Worm (Caenorhabditis elegans): ENCODE data around the gene R09H10.3.
"Not testable (repeated sequence)": the region's sequence is repeated elsewhere in the genome, so short reads cannot be mapped to it uniquely, and the experiment has no call there.

R09H10.3 gene

ce11 chrIV:10636649-10637048 lies 29.8 kb downstream of the R09H10.3 start, which contains the start of gene F56C4.1:
TSS of gene F56C4.1 (plus strand) at chrIV:10636949.
- no peak for TF ChIP-seq aly-1 (tag; optimal IDR thresholded peaks at IDR 0.05)
- TF ChIP-seq tbx-11 (GFP tag; IDR thresholded peaks at IDR 0.05), result no peak
- no peak for TF ChIP-seq hmbx-1 (tag; optimal IDR thresholded peaks at IDR 0.05)
- TF ChIP-seq F13C5.2 (tag; optimal IDR thresholded peaks at IDR 0.05), result no peak
- TF ChIP-seq flt-1 (GFP tag; IDR thresholded peaks at IDR 0.05), result no peak
- TF ChIP-seq hnd-1 (tag; optimal IDR thresholded peaks at IDR 0.05), result no peak
- no peak for TF ChIP-seq ceh-36 (tag; optimal IDR thresholded peaks at IDR 0.05)
- no peak for TF ChIP-seq ama-1 (optimal IDR thresholded peaks at IDR 0.05)
- TF ChIP-seq ets-7 (tag; optimal IDR thresholded peaks at IDR 0.05), result no peak
- no peak for TF ChIP-seq B0310.2 (tag; optimal IDR thresholded peaks at IDR 0.05)
- TF ChIP-seq tra-4 (tag; optimal IDR thresholded peaks at IDR 0.05), result no peak
- TF ChIP-seq pes-1 (GFP tag; IDR thresholded peaks at IDR 0.05), result no peak

- no peak for TF ChIP-seq ama-1 (optimal IDR thresholded peaks at IDR 0.05)
- no peak for TF ChIP-seq tra-4 (tag; optimal IDR thresholded peaks at IDR 0.05)
- no peak for TF ChIP-seq F13C5.2 (tag; optimal IDR thresholded peaks at IDR 0.05)
- no peak for TF ChIP-seq sea-1 (GFP tag; conservative IDR thresholded peaks at IDR 0.05)
- no peak for TF ChIP-seq tbx-11 (GFP tag; IDR thresholded peaks at IDR 0.05)
- TF ChIP-seq hnd-1 (tag; optimal IDR thresholded peaks at IDR 0.05), result no peak
- TF ChIP-seq scrt-1 (GFP tag; IDR thresholded peaks at IDR 0.05), result no peak
- no peak for TF ChIP-seq ets-7 (tag; optimal IDR thresholded peaks at IDR 0.05)
- TF ChIP-seq flt-1 (GFP tag; IDR thresholded peaks at IDR 0.05), result no peak
- no peak for TF ChIP-seq tbx-37 (GFP tag; conservative IDR thresholded peaks at IDR 0.05)
- no peak for TF ChIP-seq B0310.2 (tag; optimal IDR thresholded peaks at IDR 0.05)
- TF ChIP-seq hmg-4 (GFP tag; optimal IDR thresholded peaks at IDR 0.05), result no peak
- TF ChIP-seq ceh-13 (GFP tag; optimal IDR thresholded peaks at IDR 0.05), result no peak
- TF ChIP-seq hmbx-1 (tag; optimal IDR thresholded peaks at IDR 0.05), result no peak
- no peak for TF ChIP-seq ceh-36 (tag; optimal IDR thresholded peaks at IDR 0.05)
- TF ChIP-seq aly-1 (tag; optimal IDR thresholded peaks at IDR 0.05), result no peak
Observed at ce11 chrIV:10638977-10639376, 32.1 kb downstream of the R09H10.3 start, which contains the start of gene F56C4.2. TSS of gene F56C4.2 (plus strand) at chrIV:10639277.

- not testable (repeated sequence) for TF ChIP-seq ceh-13 (GFP tag; optimal IDR thresholded peaks at IDR 0.05); F13C5.2 (tag; optimal IDR thresholded peaks at IDR 0.05); B0310.2 (tag; optimal IDR thresholded peaks at IDR 0.05)
Observed at ce11 chrIV:10654047-10654446, 47.2 kb downstream of the R09H10.3 start, which contains the start of gene glb-19. TSS of gene glb-19 (minus strand) at chrIV:10654147.

ce11 chrIV:10656770-10657323 lies 50.0 kb downstream of the R09H10.3 start, which contains the start of gene K08C7.1:
TSS of gene K08C7.1 (plus strand) at chrIV:10656812.
- TF ChIP-seq flt-1 (GFP tag; IDR thresholded peaks at IDR 0.05) (no peak), aly-1 (tag; optimal IDR thresholded peaks at IDR 0.05) (no peak), ama-1 (optimal IDR thresholded peaks at IDR 0.05) (no peak), ets-7 (tag; optimal IDR thresholded peaks at IDR 0.05) (no peak), sea-1 (GFP tag; conservative IDR thresholded peaks at IDR 0.05) (no peak), hmg-4 (GFP tag; optimal IDR thresholded peaks at IDR 0.05) (no peak), tra-4 (tag; optimal IDR thresholded peaks at IDR 0.05) (no peak), ceh-36 (tag; optimal IDR thresholded peaks at IDR 0.05) (no peak), F13C5.2 (tag; optimal IDR thresholded peaks at IDR 0.05) (no peak), scrt-1 (GFP tag; IDR thresholded peaks at IDR 0.05) (no peak), B0310.2 (tag; optimal IDR thresholded peaks at IDR 0.05) (no peak), hnd-1 (tag; optimal IDR thresholded peaks at IDR 0.05) (no peak), tbx-11 (GFP tag; IDR thresholded peaks at IDR 0.05) (no peak), tbx-37 (GFP tag; conservative IDR thresholded peaks at IDR 0.05) (no peak), hmbx-1 (tag; optimal IDR thresholded peaks at IDR 0.05) (no peak), pes-1 (GFP tag; IDR thresholded peaks at IDR 0.05) (no peak), ceh-13 (GFP tag; optimal IDR thresholded peaks at IDR 0.05) (no peak)

All from whole organism, early embryonic.